Fruit fly (Drosophila melanogaster) whole organism, embryonic: ENCODE data around the gene Fer3HCH.

Experiments used
- BEAF-32 ChIP-seq: fragments of 200-800 bp; sonication (Bioruptor generic); optimal IDR thresholded peaks from 3 replicates; lab custom pipeline; 2017; ENCODE audit warnings: missing biosample characterization, missing genetic modification characterization, mild to moderate bottlenecking, moderate library complexity, missing genetic modification reagents
- Bgb ChIP-seq: fragments of 200-800 bp; sonication (Bioruptor generic); IDR thresholded peaks from 2 replicates; pipeline ENCODE4 v1.3.6; 2022; ENCODE audit warnings: missing biosample characterization, missing genetic modification characterization; ENCODE audit not compliant: partially characterized antibody
- CG10543 ChIP-seq: fragments of 200-800 bp; sonication (Bioruptor generic); optimal IDR thresholded peaks from 3 replicates; lab custom pipeline; 2017; ENCODE audit warnings: missing biosample characterization, mild to moderate bottlenecking, missing genetic modification characterization, moderate library complexity
- CG12942 ChIP-seq: fragments of 200-800 bp; sonication (Bioruptor generic); optimal IDR thresholded peaks from 3 replicates; lab custom pipeline; 2016; ENCODE audit warnings: missing biosample characterization, missing genetic modification characterization
- CG1647 ChIP-seq: fragments of 200-800 bp; sonication (Bioruptor generic); optimal IDR thresholded peaks from 3 replicates; lab custom pipeline; 2016; ENCODE audit warnings: missing biosample characterization, missing genetic modification characterization
- CG1832 ChIP-seq: fragments of 200-800 bp; sonication (Bioruptor generic); optimal IDR thresholded peaks from 2 replicates; lab custom pipeline; 2017; ENCODE audit warnings: missing biosample characterization, mild to moderate bottlenecking, missing genetic modification characterization, inconsistent platforms
- CG2889 ChIP-seq: fragments of 200-800 bp; sonication (Bioruptor generic); IDR thresholded peaks from 3 replicates; pipeline ENCODE4 v1.3.6; 2022; ENCODE audit warnings: missing biosample characterization, missing genetic modification characterization
- CG30403 ChIP-seq: fragments of 200-800 bp; sonication (Bioruptor generic); optimal IDR thresholded peaks from 3 replicates; lab custom pipeline; 2016; ENCODE audit warnings: missing biosample characterization, missing genetic modification characterization
- CG31388 ChIP-seq: fragments of 200-800 bp; sonication (Bioruptor generic); optimal IDR thresholded peaks from 2 replicates; lab custom pipeline; 2016; ENCODE audit warnings: missing biosample characterization, missing genetic modification characterization
- CG3847 ChIP-seq: fragments of 200-800 bp; sonication (Bioruptor generic); IDR thresholded peaks from 2 replicates; pipeline ENCODE4 v1.3.6; 2022; ENCODE audit warnings: missing biosample characterization, missing genetic modification characterization
- CG4282 ChIP-seq: fragments of 200-800 bp; sonication (Bioruptor generic); optimal IDR thresholded peaks from 2 replicates; lab custom pipeline; 2016; ENCODE audit warnings: missing biosample characterization, missing genetic modification characterization
- CG6765 ChIP-seq: fragments of 200-800 bp; sonication (Bioruptor generic); optimal IDR thresholded peaks from 3 replicates; lab custom pipeline; 2017; ENCODE audit warnings: missing biosample characterization, mild to moderate bottlenecking, missing genetic modification characterization
- CG7786 ChIP-seq: fragments of 200-800 bp; sonication (Bioruptor generic); optimal IDR thresholded peaks from 2 replicates; lab custom pipeline; 2016; ENCODE audit warnings: missing biosample characterization, missing genetic modification characterization
- CG7839 ChIP-seq: fragments of 200-800 bp; sonication (Bioruptor generic); optimal IDR thresholded peaks from 3 replicates; lab custom pipeline; 2018; ENCODE audit warnings: missing biosample characterization, mild to moderate bottlenecking, missing genetic modification characterization, moderate library complexity
- CG9215 ChIP-seq: fragments of 200-800 bp; sonication (Bioruptor generic); IDR thresholded peaks from 2 replicates; pipeline ENCODE4 v1.3.6; 2022; ENCODE audit warnings: missing biosample characterization, missing genetic modification characterization
- CG9817 ChIP-seq: fragments of 200-800 bp; sonication (Bioruptor generic); optimal IDR thresholded peaks from 2 replicates; lab custom pipeline; 2018; ENCODE audit warnings: missing biosample characterization, mild to moderate bottlenecking, missing genetic modification characterization, moderate library complexity
- D ChIP-seq, 2 experiments: fragments of 200-800 bp in 1 of 2; fragments of >200 bp in 1 of 2; sonication (Bioruptor generic) in 1 of 2; optimal IDR thresholded peaks; 2 replicates in 1 of 2; 3 replicates in 1 of 2; lab custom pipeline; 2017; ENCODE audit warnings: mild to moderate bottlenecking in 1 of 2, missing biosample characterization in 1 of 2, missing genetic modification characterization in 1 of 2, missing genetic modification reagents in 1 of 2
- Drgx ChIP-seq: fragments of 200-800 bp; sonication (Bioruptor generic); IDR thresholded peaks from 2 replicates; pipeline ENCODE4 v1.3.6; 2022; ENCODE audit warnings: missing biosample characterization, missing genetic modification characterization
- Ets65A ChIP-seq: fragments of 200-800 bp; sonication (Bioruptor generic); peaks from one replicate; lab custom pipeline; 2016; ENCODE audit warnings: missing biosample characterization, missing genetic modification characterization
- Fer3 ChIP-seq: fragments of 200-800 bp; sonication (Bioruptor generic); optimal IDR thresholded peaks from 2 replicates; lab custom pipeline; 2018; ENCODE audit warnings: missing biosample characterization, mild to moderate bottlenecking, missing genetic modification characterization, moderate library complexity
- H2.0 ChIP-seq: fragments of 200-800 bp; sonication (Bioruptor generic); IDR thresholded peaks from 2 replicates; pipeline ENCODE4 v1.3.6; 2022; ENCODE audit warnings: missing biosample characterization, missing genetic modification characterization
- Hr39 ChIP-seq: fragments of >200 bp; optimal IDR thresholded peaks from 2 replicates; lab custom pipeline; 2017
- MESR4 ChIP-seq: fragments of 200-800 bp; sonication (Bioruptor generic); optimal IDR thresholded peaks from 2 replicates; lab custom pipeline; 2018; ENCODE audit warnings: missing biosample characterization, mild to moderate bottlenecking, missing genetic modification characterization, moderate library complexity
- Mrtf ChIP-seq: fragments of 200-800 bp; sonication (Bioruptor generic); IDR thresholded peaks from 3 replicates; pipeline ENCODE4 v1.3.6; 2022; ENCODE audit warnings: missing biosample characterization, missing genetic modification characterization
- PHDP ChIP-seq: fragments of 200-800 bp; sonication (Bioruptor generic); optimal IDR thresholded peaks from 3 replicates; lab custom pipeline; 2018; ENCODE audit warnings: missing biosample characterization, mild to moderate bottlenecking, missing genetic modification characterization, moderate library complexity
- Ravus ChIP-seq: fragments of 200-800 bp; sonication (Bioruptor generic); IDR thresholded peaks from 2 replicates; pipeline ENCODE4 v1.3.6; 2022; ENCODE audit warnings: missing biosample characterization, missing genetic modification characterization
- Sox102F ChIP-seq: fragments of 200-800 bp; sonication (Bioruptor generic); optimal IDR thresholded peaks from 2 replicates; lab custom pipeline; 2018; ENCODE audit warnings: missing biosample characterization, mild to moderate bottlenecking, missing genetic modification characterization, moderate library complexity
- Ssrp ChIP-seq: fragments of 200-800 bp; sonication (Bioruptor generic); optimal IDR thresholded peaks from 2 replicates; lab custom pipeline; 2018; ENCODE audit warnings: missing biosample characterization, mild to moderate bottlenecking, missing genetic modification characterization, moderate library complexity
- TFAM ChIP-seq: fragments of 200-800 bp; sonication (Bioruptor generic); optimal IDR thresholded peaks from 2 replicates; lab custom pipeline; 2017; ENCODE audit warnings: missing biosample characterization, missing genetic modification characterization, inconsistent platforms
- amos ChIP-seq: fragments of 200-800 bp; sonication (Bioruptor generic); IDR thresholded peaks from 2 replicates; pipeline ENCODE4 v1.3.6; 2022; ENCODE audit warnings: missing biosample characterization, missing genetic modification characterization; ENCODE audit not compliant: partially characterized antibody
- ara ChIP-seq: fragments of 200-800 bp; sonication (Bioruptor generic); IDR thresholded peaks from 2 replicates; pipeline ENCODE4 v1.3.6; 2022; ENCODE audit warnings: missing biosample characterization, missing genetic modification characterization
- cad ChIP-seq: fragments of >200 bp; optimal IDR thresholded peaks from 2 replicates; lab custom pipeline; 2017; ENCODE audit warnings: missing biosample characterization, missing genetic modification characterization
- fru ChIP-seq: fragments of >200 bp; optimal IDR thresholded peaks from 2 replicates; lab custom pipeline; 2017
- gcm2 ChIP-seq: fragments of 200-800 bp; sonication (Bioruptor generic); optimal IDR thresholded peaks from 2 replicates; lab custom pipeline; 2016; ENCODE audit warnings: missing biosample characterization, missing genetic modification characterization
- grn ChIP-seq: fragments of 200-800 bp; sonication (Bioruptor generic); optimal IDR thresholded peaks from 3 replicates; lab custom pipeline; 2017; ENCODE audit warnings: missing biosample characterization, missing genetic modification characterization
- h ChIP-seq: fragments of >200 bp; optimal IDR thresholded peaks from 2 replicates; lab custom pipeline; 2017
- hth ChIP-seq: fragments of >200 bp; optimal IDR thresholded peaks from 2 replicates; lab custom pipeline; 2017; ENCODE audit warnings: inconsistent platforms
- jumu ChIP-seq: fragments of 200-800 bp; sonication (Bioruptor generic); optimal IDR thresholded peaks from 3 replicates; lab custom pipeline; 2016; ENCODE audit warnings: missing biosample characterization, missing genetic modification characterization
- lmd ChIP-seq: fragments of 200-800 bp; sonication (Bioruptor generic); IDR thresholded peaks from 2 replicates; pipeline ENCODE4 v1.3.6; 2022; ENCODE audit warnings: missing biosample characterization, missing genetic modification characterization
- prd ChIP-seq, 3 experiments: fragments of >200 bp in 2 of 3; fragments of 200-800 bp in 1 of 3; sonication (Bioruptor generic) in 1 of 3; optimal IDR thresholded peaks in 2 of 3; IDR thresholded peaks in 1 of 3; 2 replicates in 2 of 3; 3 replicates in 1 of 3; pipeline versions ENCODE4 v1.3.6 to Lab custom; 2017 to 2022; ENCODE audit warnings: missing biosample characterization in 1 of 3, missing genetic modification characterization in 1 of 3
- repo ChIP-seq: fragments of 200-800 bp; sonication (Bioruptor generic); optimal IDR thresholded peaks from 2 replicates; lab custom pipeline; 2016; ENCODE audit warnings: missing biosample characterization, missing genetic modification characterization
- ro ChIP-seq: fragments of 200-800 bp; sonication (Bioruptor generic); IDR thresholded peaks from 2 replicates; pipeline ENCODE4 v1.3.6; 2022; ENCODE audit warnings: missing biosample characterization, missing genetic modification characterization
- salm ChIP-seq: fragments of 200-800 bp; sonication (Bioruptor generic); optimal IDR thresholded peaks from 2 replicates; lab custom pipeline; 2018; ENCODE audit warnings: missing biosample characterization, mild to moderate bottlenecking, missing genetic modification characterization
- sd ChIP-seq: fragments of 200-800 bp; sonication (Bioruptor generic); optimal IDR thresholded peaks from 3 replicates; lab custom pipeline; 2018; ENCODE audit warnings: missing biosample characterization, mild to moderate bottlenecking, missing genetic modification characterization, moderate library complexity
- shn ChIP-seq: fragments of 200-800 bp; sonication (Bioruptor generic); optimal IDR thresholded peaks from 3 replicates; lab custom pipeline; 2016; ENCODE audit warnings: missing biosample characterization, missing genetic modification characterization
- sna ChIP-seq: fragments of 200-800 bp; sonication (Bioruptor generic); IDR thresholded peaks from 2 replicates; pipeline ENCODE4 v1.3.6; 2022; ENCODE audit warnings: missing biosample characterization, missing genetic modification characterization; ENCODE audit not compliant: partially characterized antibody
- tap ChIP-seq: fragments of 200-800 bp; optimal IDR thresholded peaks from 3 replicates; lab custom pipeline; 2019; ENCODE audit warnings: missing biosample characterization, mild to moderate bottlenecking, missing genetic modification characterization, moderate library complexity
- vnd ChIP-seq: fragments of 200-800 bp; sonication (Bioruptor generic); IDR thresholded peaks from 3 replicates; pipeline ENCODE4 v1.3.6; 2022; ENCODE audit warnings: missing biosample characterization, missing genetic modification characterization; ENCODE audit not compliant: partially characterized antibody
- vvl ChIP-seq: fragments of 200-800 bp; sonication (Bioruptor generic); IDR thresholded peaks from 2 replicates; pipeline ENCODE4 v1.3.6; 2022; ENCODE audit warnings: missing biosample characterization, missing genetic modification characterization
- zen2 ChIP-seq: fragments of 200-800 bp; sonication (Bioruptor generic); IDR thresholded peaks from 3 replicates; pipeline ENCODE4 v1.3.6; 2022; ENCODE audit warnings: missing biosample characterization, missing genetic modification characterization; ENCODE audit not compliant: partially characterized antibody

Gene Fer3HCH

DNA sequence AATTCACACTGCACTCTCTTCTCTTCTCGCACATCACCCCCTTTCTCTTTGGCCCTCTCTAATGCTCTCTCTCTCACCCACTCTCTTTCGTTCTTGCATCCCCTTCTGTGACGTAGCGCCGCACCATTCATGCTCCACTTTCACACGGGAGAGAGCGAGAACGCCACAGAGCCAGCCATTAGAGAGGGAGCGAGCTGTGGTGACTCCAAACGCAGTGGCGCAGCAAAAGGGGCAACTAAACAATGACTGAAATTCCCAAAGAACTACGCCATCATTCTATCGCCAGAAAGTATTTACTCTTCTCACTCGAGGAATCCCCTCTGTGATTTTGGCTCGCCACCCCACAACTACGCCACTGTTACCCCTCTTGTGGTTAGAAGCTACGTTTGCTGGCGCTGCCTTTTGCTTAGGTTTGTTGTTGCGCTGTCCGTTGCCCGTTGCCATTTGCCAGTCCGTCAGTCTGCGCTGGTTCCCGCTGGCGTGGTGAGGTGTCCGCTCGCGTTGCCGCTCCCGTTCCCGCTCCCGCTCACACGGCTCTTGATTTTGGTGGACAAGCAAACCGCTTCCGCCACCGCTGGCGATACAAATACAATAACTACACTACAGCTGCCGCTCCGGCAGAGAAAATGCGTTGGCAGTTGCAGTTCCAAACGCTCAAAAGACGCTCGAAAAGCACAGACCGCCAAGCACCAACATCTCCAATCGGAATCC, 23.2 kb upstream of the Fer3HCH start (continued):
- peak; percentile 97 for TF ChIP-seq CG31388 (GFP tag; lab: Kevin White, UChicago)
- peak; percentile 99 for TF ChIP-seq CG9817 (tag; lab: Kevin White, UChicago)
- peak; percentile 98 for TF ChIP-seq CG4282
- TF ChIP-seq cad, result no peak
- TF ChIP-seq Sox102F (GFP tag; lab: Kevin White, UChicago), result peak; percentile 98
- no peak for TF ChIP-seq h (lab: Kevin White, UChicago)
- peak; percentile 15 for TF ChIP-seq fru (lab: Kevin White, UChicago)
- TF ChIP-seq sna (GFP tag; lab: Robert Waterston, UW), result peak; percentile 74
- peak; percentile 98 for TF ChIP-seq CG9215 (GFP tag; lab: Robert Waterston, UW)
- peak; percentile 38 for TF ChIP-seq BEAF-32
- TF ChIP-seq Ets65A (GFP tag; lab: Kevin White, UChicago), result peak; percentile 100
- peak; percentile 100 for TF ChIP-seq vvl
- TF ChIP-seq CG2889 (GFP tag; lab: Robert Waterston, UW), result peak; percentile 99
- TF ChIP-seq Hr39 (lab: Kevin White, UChicago), result no peak
- TF ChIP-seq ara (GFP tag; lab: Robert Waterston, UW), result peak; percentile 99
- peak; percentile 99 for TF ChIP-seq repo
- TF ChIP-seq CG3847 (GFP tag; lab: Robert Waterston, UW), result peak; percentile 99
- peak; percentile 98 for TF ChIP-seq ro (GFP tag; lab: Robert Waterston, UW)
- TF ChIP-seq salm (tag; lab: Kevin White, UChicago), result peak; percentile 96
- peak; percentile 99 for TF ChIP-seq CG12942
- TF ChIP-seq TFAM (GFP tag; lab: Kevin White, UChicago), result peak; percentile 87
- peak; percentile 99 for TF ChIP-seq shn (GFP tag; lab: Kevin White, UChicago)
- TF ChIP-seq amos, result peak; percentile 41; the same call in 1 of the 2 replicates
- no peak for TF ChIP-seq hth (lab: Kevin White, UChicago)
- TF ChIP-seq grn, result peak; percentile 89
- peak; percentile 70 for TF ChIP-seq Bgb (GFP tag; lab: Robert Waterston, UW)
- TF ChIP-seq H2.0 (GFP tag; lab: Robert Waterston, UW), result peak; percentile 99
- TF ChIP-seq sd (tag; lab: Kevin White, UChicago), result peak; percentile 96
- TF ChIP-seq CG1647, result peak; percentile 98
- no peak for TF ChIP-seq vnd (GFP tag; lab: Robert Waterston, UW)
- TF ChIP-seq CG7786 (GFP tag; lab: Kevin White, UChicago), result peak; percentile 99
- peak; percentile 99 for TF ChIP-seq CG10543
- peak; percentile 99 for TF ChIP-seq CG30403 (GFP tag; lab: Kevin White, UChicago)
- TF ChIP-seq CG6765 (GFP tag; lab: Kevin White, UChicago), result peak; percentile 97
- TF ChIP-seq Mrtf (GFP tag; lab: Robert Waterston, UW), result peak; percentile 99
- TF ChIP-seq PHDP, result peak; percentile 98
- TF ChIP-seq MESR4 (GFP tag; lab: Kevin White, UChicago), result peak; percentile 84
- TF ChIP-seq D (optimal IDR thresholded peaks at IDR 0.05; lab: Kevin White, UChicago), result no peak
- peak; percentile 97 for TF ChIP-seq D (GFP tag; optimal IDR thresholded peaks at IDR 0.05; lab: Kevin White, UChicago)
- peak; percentile 98 for TF ChIP-seq Fer3 (tag; lab: Kevin White, UChicago)
- peak; percentile 97 for TF ChIP-seq Ravus (GFP tag; lab: Robert Waterston, UW)
- TF ChIP-seq tap (tag; lab: Kevin White, UChicago), result peak; percentile 97
- no peak for TF ChIP-seq prd (optimal IDR thresholded peaks at IDR 0.05; lab: Kevin White, UChicago)
- peak; percentile 99 for TF ChIP-seq prd (GFP tag; IDR thresholded peaks at IDR 0.05; lab: Robert Waterston, UW)
- TF ChIP-seq CG7839 (tag; lab: Kevin White, UChicago), result peak; percentile 99
- no peak for TF ChIP-seq zen2 (GFP tag; lab: Robert Waterston, UW)
- TF ChIP-seq gcm2 (GFP tag; lab: Kevin White, UChicago), result peak; percentile 99
- TF ChIP-seq Drgx (GFP tag; lab: Robert Waterston, UW), result peak; percentile 100
- peak; percentile 96 for TF ChIP-seq Ssrp
- peak; percentile 94 for TF ChIP-seq CG1832 (GFP tag; lab: Kevin White, UChicago)
- peak; percentile 100 for TF ChIP-seq lmd (GFP tag; lab: Robert Waterston, UW)
- TF ChIP-seq jumu, result peak; percentile 99
